Fruit fly (Drosophila melanogaster): Measurements from ENCODE around the gene CG13049.

CG13049 gene

dm6 chr3L:16283821-16284220, 2.1 kb upstream of the CG13049 start, which contains the start of gene CG13048:
TSS of gene CG13048 (minus strand) at chr3L:16283921.
- TF ChIP-seq pan (optimal IDR thresholded peaks at IDR 0.05): no peak
- TF ChIP-seq Dll (optimal IDR thresholded peaks at IDR 0.05): no peak
- TF ChIP-seq psq (optimal IDR thresholded peaks at IDR 0.05): no peak
- TF ChIP-seq CG8478 (optimal IDR thresholded peaks at IDR 0.05): no peak
- no peak for TF ChIP-seq usp (GFP tag; optimal IDR thresholded peaks at IDR 0.05)
- no peak for TF ChIP-seq EcR (GFP tag; optimal IDR thresholded peaks at IDR 0.05)

dm6 chr3L:16279987-16280454, 1.7 kb downstream of the CG13049 start, which contains the start of gene CG13064:
TSS of gene CG13064 (plus strand) at chr3L:16280404.
- TF ChIP-seq EcR (GFP tag; optimal IDR thresholded peaks at IDR 0.05) (peak in 1 of 2 experiments; percentile 54), usp (GFP tag; optimal IDR thresholded peaks at IDR 0.05) (no peak), psq (optimal IDR thresholded peaks at IDR 0.05) (no peak), CG8478 (optimal IDR thresholded peaks at IDR 0.05) (no peak), Dll (optimal IDR thresholded peaks at IDR 0.05) (no peak)

- no peak for TF ChIP-seq Dll (optimal IDR thresholded peaks at IDR 0.05)
- no peak for TF ChIP-seq pan (optimal IDR thresholded peaks at IDR 0.05)
- no peak for TF ChIP-seq usp (GFP tag; optimal IDR thresholded peaks at IDR 0.05)
- TF ChIP-seq psq (optimal IDR thresholded peaks at IDR 0.05): no peak
- no peak for TF ChIP-seq EcR (GFP tag; optimal IDR thresholded peaks at IDR 0.05)
- TF ChIP-seq CG8478 (optimal IDR thresholded peaks at IDR 0.05): no peak
Measured at dm6 chr3L:16279171-16279570, 2.6 kb downstream of the CG13049 start, which contains the start of gene CG13050. TSS of gene CG13050 (minus strand) at chr3L:16279271.

dm6 chr3L:16277135-16277534, 4.6 kb downstream of the CG13049 start, which contains the start of gene CG13065:
TSS of gene CG13065 (plus strand) at chr3L:16277435.
- no peak for TF ChIP-seq EcR (GFP tag; optimal IDR thresholded peaks at IDR 0.05)
- no peak for TF ChIP-seq usp (GFP tag; optimal IDR thresholded peaks at IDR 0.05)
- TF ChIP-seq Dll (optimal IDR thresholded peaks at IDR 0.05): no peak
- no peak for TF ChIP-seq CG8478 (optimal IDR thresholded peaks at IDR 0.05)
- no peak for TF ChIP-seq pan (optimal IDR thresholded peaks at IDR 0.05)
- TF ChIP-seq psq (optimal IDR thresholded peaks at IDR 0.05): no peak

dm6 chr3L:16275391-16276017, 6.2 kb downstream of the CG13049 start:
- no peak for TF ChIP-seq Dll (optimal IDR thresholded peaks at IDR 0.05)
- TF ChIP-seq EcR (GFP tag; optimal IDR thresholded peaks at IDR 0.05): peak in 1 of 2 experiments; percentile 71

dm6 chr3L:16272338-16272959, 9.3 kb downstream of the CG13049 start, which contains the start of gene CG13066:
TSS of gene CG13066 (plus strand) at chr3L:16272909.
- TF ChIP-seq CG8478 (optimal IDR thresholded peaks at IDR 0.05) (no peak), pan (optimal IDR thresholded peaks at IDR 0.05) (no peak)

- TF ChIP-seq usp (GFP tag; optimal IDR thresholded peaks at IDR 0.05) (no peak), Dll (optimal IDR thresholded peaks at IDR 0.05) (no peak), CG8478 (optimal IDR thresholded peaks at IDR 0.05) (no peak), pan (optimal IDR thresholded peaks at IDR 0.05) (no peak), psq (optimal IDR thresholded peaks at IDR 0.05) (no peak), EcR (GFP tag; optimal IDR thresholded peaks at IDR 0.05) (no peak)
Measured at dm6 chr3L:16270802-16271332, 10.9 kb downstream of the CG13049 start, which contains the start of the genes CG34248 and CG13067. TSS of gene CG34248 (minus strand) at chr3L:16270902. TSS of gene CG13067 (plus strand) at chr3L:16271282.

- TF ChIP-seq EcR (GFP tag; optimal IDR thresholded peaks at IDR 0.05) (no peak), usp (GFP tag; optimal IDR thresholded peaks at IDR 0.05) (no peak), CG8478 (optimal IDR thresholded peaks at IDR 0.05) (no peak), psq (optimal IDR thresholded peaks at IDR 0.05) (no peak), Dll (optimal IDR thresholded peaks at IDR 0.05) (no peak), pan (optimal IDR thresholded peaks at IDR 0.05) (no peak)
Measured at dm6 chr3L:16269092-16269491, 12.6 kb downstream of the CG13049 start, which contains the start of gene CG13068. TSS of gene CG13068 (plus strand) at chr3L:16269392.

dm6 chr3L:16268106-16268733, 13.5 kb downstream of the CG13049 start, which contains the start of gene CG4950:
TSS of gene CG4950 (minus strand) at chr3L:16268156.
- TF ChIP-seq EcR (GFP tag; optimal IDR thresholded peaks at IDR 0.05) (no peak), pan (optimal IDR thresholded peaks at IDR 0.05) (no peak)

dm6 chr3L:16265000-16265399, 16.7 kb downstream of the CG13049 start, which contains the start of the genes CG13051 and CG13069:
TSS of gene CG13051 (minus strand) at chr3L:16265100.
TSS of gene CG13069 (plus strand) at chr3L:16265385.
- TF ChIP-seq pan (optimal IDR thresholded peaks at IDR 0.05) (no peak), psq (optimal IDR thresholded peaks at IDR 0.05) (no peak), Dll (optimal IDR thresholded peaks at IDR 0.05) (no peak), CG8478 (optimal IDR thresholded peaks at IDR 0.05) (no peak), EcR (GFP tag; optimal IDR thresholded peaks at IDR 0.05) (no peak), usp (GFP tag; optimal IDR thresholded peaks at IDR 0.05) (no peak)

- TF ChIP-seq psq (optimal IDR thresholded peaks at IDR 0.05) (no peak), EcR (GFP tag; optimal IDR thresholded peaks at IDR 0.05) (no peak), pan (optimal IDR thresholded peaks at IDR 0.05) (no peak), Dll (optimal IDR thresholded peaks at IDR 0.05) (no peak), usp (GFP tag; optimal IDR thresholded peaks at IDR 0.05) (no peak), CG8478 (optimal IDR thresholded peaks at IDR 0.05) (no peak)
Measured at dm6 chr3L:16263043-16263442, 18.7 kb downstream of the CG13049 start, which contains the start of gene CG13070. TSS of gene CG13070 (plus strand) at chr3L:16263343.

dm6 chr3L:16262440-16262839, 19.3 kb downstream of the CG13049 start, which contains the start of gene CG13071:
TSS of gene CG13071 (plus strand) at chr3L:16262740.
- no peak for TF ChIP-seq usp (GFP tag; optimal IDR thresholded peaks at IDR 0.05)
- no peak for TF ChIP-seq Dll (optimal IDR thresholded peaks at IDR 0.05)
- TF ChIP-seq EcR (GFP tag; optimal IDR thresholded peaks at IDR 0.05): no peak
- no peak for TF ChIP-seq CG8478 (optimal IDR thresholded peaks at IDR 0.05)
- no peak for TF ChIP-seq pan (optimal IDR thresholded peaks at IDR 0.05)
- TF ChIP-seq psq (optimal IDR thresholded peaks at IDR 0.05): no peak
